Fruit fly (Drosophila melanogaster): Measurements from ENCODE around the gene ND-B14.5A.

Gene ND-B14.5A

dm6 chrX:2135868-2136787 lies 36.2 kb upstream of the ND-B14.5A start (continued):
- 0 out of 3 replicates have a peak, but pooled peaks have one; percentile 39 for TF ChIP-seq ken (GFP tag; IDR thresholded peaks at IDR 0.05)
- peak; percentile 12 for TF ChIP-seq CG30431 (GFP tag; optimal IDR thresholded peaks at IDR 0.05)
- TF ChIP-seq rib (GFP tag; IDR thresholded peaks at IDR 0.05), result no peak
- TF ChIP-seq CG2678 (tag; optimal IDR thresholded peaks at IDR 0.05), result peak; percentile 61
- TF ChIP-seq CG10543 (GFP tag; optimal IDR thresholded peaks at IDR 0.05), result no peak
- peak; percentile 50 for TF ChIP-seq CG10274 (GFP tag; optimal IDR thresholded peaks at IDR 0.05)
- no peak for TF ChIP-seq tap (tag; optimal IDR thresholded peaks at IDR 0.05)
- peak; percentile 68 for TF ChIP-seq dysf (GFP tag; IDR thresholded peaks at IDR 0.05)
- TF ChIP-seq nerfin-1 (tag; optimal IDR thresholded peaks at IDR 0.05), result no peak
- peak; percentile 3 for TF ChIP-seq her (GFP tag; optimal IDR thresholded peaks at IDR 0.05)
- TF ChIP-seq Deaf1 (tag; optimal IDR thresholded peaks at IDR 0.05), result no peak
- TF ChIP-seq pan (optimal IDR thresholded peaks at IDR 0.05), result no peak
- peak in 1 of 2 experiments; percentile 66 for TF ChIP-seq pan (GFP tag; optimal IDR thresholded peaks at IDR 0.05 in 1 of 2, IDR thresholded peaks at IDR 0.05 in 1 of 2)
- TF ChIP-seq Blimp-1 (GFP tag; optimal IDR thresholded peaks at IDR 0.05), result peak; percentile 13
- no peak for TF ChIP-seq Camta (GFP tag; optimal IDR thresholded peaks at IDR 0.05)
- TF ChIP-seq CG2889 (GFP tag; IDR thresholded peaks at IDR 0.05), result no peak
- peak; percentile 18; the same call in 1 of the 3 replicates for TF ChIP-seq croc (GFP tag; conservative IDR thresholded peaks at IDR 0.05)
- TF ChIP-seq hth (optimal IDR thresholded peaks at IDR 0.05), result no peak
- peak; percentile 43 for TF ChIP-seq CG11247 (GFP tag; IDR thresholded peaks at IDR 0.05)
- TF ChIP-seq fd102C (GFP tag; optimal IDR thresholded peaks at IDR 0.05), result no peak
- TF ChIP-seq stwl (tag; optimal IDR thresholded peaks at IDR 0.05), result no peak
- TF ChIP-seq CG15011 (GFP tag; optimal IDR thresholded peaks at IDR 0.05), result no peak
- TF ChIP-seq CG9609 (GFP tag; optimal IDR thresholded peaks at IDR 0.05), result peak; percentile 31
- TF ChIP-seq Ptx1 (GFP tag; IDR thresholded peaks at IDR 0.05), result peak; percentile 75
- peak; percentile 42 for TF ChIP-seq CG9817 (tag; optimal IDR thresholded peaks at IDR 0.05)
- TF ChIP-seq CG9215 (GFP tag; IDR thresholded peaks at IDR 0.05), result peak; percentile 48; the same call in 1 of the 2 replicates
- peak; percentile 56 for TF ChIP-seq CG30403 (GFP tag; optimal IDR thresholded peaks at IDR 0.05)
- peak; percentile 22 for TF ChIP-seq ERR (GFP tag; optimal IDR thresholded peaks at IDR 0.05)
- TF ChIP-seq CG3281 (GFP tag; optimal IDR thresholded peaks at IDR 0.05), result peak; percentile 30
- TF ChIP-seq CG12942 (GFP tag; optimal IDR thresholded peaks at IDR 0.05), result peak; percentile 15
- no peak for TF ChIP-seq yki (optimal IDR thresholded peaks at IDR 0.05)
- no peak for TF ChIP-seq NK7.1 (GFP tag; optimal IDR thresholded peaks at IDR 0.05)
- no peak for TF ChIP-seq CG15073 (GFP tag; optimal IDR thresholded peaks at IDR 0.05)
- TF ChIP-seq al (GFP tag; IDR thresholded peaks at IDR 0.05), result peak; percentile 37; the same call in 1 of the 2 replicates
- TF ChIP-seq CG7786 (GFP tag; optimal IDR thresholded peaks at IDR 0.05), result peak; percentile 33
- TF ChIP-seq CG6689 (GFP tag; IDR thresholded peaks at IDR 0.05), result peak; percentile 37; the same call in 1 of the 2 replicates
- TF ChIP-seq ro (GFP tag; IDR thresholded peaks at IDR 0.05), result no peak
- peak; percentile 21 for TF ChIP-seq Sox100B (GFP tag; optimal IDR thresholded peaks at IDR 0.05)
- TF ChIP-seq ranshi (GFP tag; IDR thresholded peaks at IDR 0.05), result no peak
- no peak for TF ChIP-seq Hr3 (GFP tag; optimal IDR thresholded peaks at IDR 0.05)
- peak; percentile 3 for TF ChIP-seq CG10209 (GFP tag; optimal IDR thresholded peaks at IDR 0.05)
- TF ChIP-seq da (GFP tag; optimal IDR thresholded peaks at IDR 0.05), result peak; percentile 1
- peak in 1 of 2 experiments; percentile 18 for TF ChIP-seq bsh (GFP tag; optimal IDR thresholded peaks at IDR 0.05)
- TF ChIP-seq E2f2 (GFP tag; IDR thresholded peaks at IDR 0.05), result peak; percentile 19; the same call in 1 of the 2 replicates
- TF ChIP-seq GATAe (GFP tag; conservative IDR thresholded peaks at IDR 0.05), result no peak
- no peak for TF ChIP-seq CG1832 (GFP tag; optimal IDR thresholded peaks at IDR 0.05)
- TF ChIP-seq Nf-YB (GFP tag; optimal IDR thresholded peaks at IDR 0.05), result no peak
- TF ChIP-seq inv (GFP tag; IDR thresholded peaks at IDR 0.05; ENCODE audit: partially characterized antibody), result no peak
- TF ChIP-seq trh (GFP tag; optimal IDR thresholded peaks at IDR 0.05), result no peak
- peak; percentile 60 for TF ChIP-seq Jarid2 (GFP tag; optimal IDR thresholded peaks at IDR 0.05)
